Worm (Caenorhabditis elegans): ENCODE data around the gene clec-134.

DNA sequence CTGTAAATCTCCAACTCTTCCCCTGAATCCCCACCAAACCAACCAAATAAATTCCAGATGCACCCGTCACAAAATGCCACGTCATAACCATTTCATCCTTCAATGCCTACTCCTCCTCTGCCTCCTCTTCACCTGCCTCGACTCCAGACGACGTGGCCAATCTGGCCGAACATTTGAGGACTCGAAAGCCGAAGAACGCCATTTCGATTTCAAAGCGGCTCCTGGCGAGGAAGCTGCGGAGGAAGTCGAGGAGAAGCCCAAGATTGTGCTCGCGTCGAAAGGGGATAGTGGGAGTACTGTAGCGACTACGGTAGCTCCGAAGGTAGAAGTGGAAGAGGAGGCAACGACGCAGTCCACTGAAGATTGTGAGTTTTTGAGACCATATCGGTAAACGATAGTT, 22.4 kb upstream of the clec-134 start, which contains the start of gene lgc-45:
- TF ChIP-seq T22C8.4 (GFP tag; IDR thresholded peaks at IDR 0.05) (no peak), cog-1 (tag; optimal IDR thresholded peaks at IDR 0.05) (no peak), ztf-29 (GFP tag; IDR thresholded peaks at IDR 0.05) (no peak), ztf-23 (GFP tag; IDR thresholded peaks at IDR 0.05) (no peak), flt-1 (GFP tag; IDR thresholded peaks at IDR 0.05) (no peak), klf-2 (GFP tag; conservative IDR thresholded peaks at IDR 0.05) (no peak)

Data from whole organism, midembryonic.